Worm (Caenorhabditis elegans): Measurements from ENCODE around the gene sri-32.

ce11 chrII:3117471-3117870 is 36.8 kb downstream of the sri-32 start, which contains the start of gene T10D4.7:
- no peak for TF ChIP-seq aly-2 (tag; optimal IDR thresholded peaks at IDR 0.05)
- no peak for TF ChIP-seq lin-13 (GFP tag; optimal IDR thresholded peaks at IDR 0.05)
- no peak for TF ChIP-seq nhr-6 (tag; optimal IDR thresholded peaks at IDR 0.05)
- TF ChIP-seq unc-55 (GFP tag; optimal IDR thresholded peaks at IDR 0.05): no peak
- no peak for TF ChIP-seq nhr-129 (tag; optimal IDR thresholded peaks at IDR 0.05)
